Worm (Caenorhabditis elegans): Measurements from ENCODE around the gene ZK1058.3.
A peak's percentile ranks its signal among the peaks of the same experiment; 100 is the strongest.

ZK1058.3 gene

DNA sequence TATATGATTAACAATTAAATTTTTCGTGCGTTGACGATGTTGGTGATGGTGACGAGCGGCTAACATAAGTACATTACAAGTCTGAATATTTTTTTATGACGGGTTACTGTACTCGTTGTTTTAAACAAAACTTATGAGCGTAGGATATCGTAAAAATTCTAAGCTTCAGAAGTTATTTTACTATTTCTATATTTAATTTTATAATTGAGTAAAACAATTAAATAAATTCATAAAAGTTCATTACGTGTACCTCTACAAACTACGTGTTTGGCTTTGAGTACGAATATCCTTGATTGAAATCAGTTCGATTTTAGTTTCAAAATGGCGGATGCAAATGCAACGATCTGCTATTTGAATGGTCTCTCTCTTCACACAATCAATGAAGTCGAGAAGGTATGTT is 9.5 kb downstream of the ZK1058.3 start, which contains the start of gene F37A8.1:
Gene F37A8.1, plus strand, starts transcription at position 301 of the 400 bp plus-strand sequence.
- TF ChIP-seq zip-11 (GFP tag; IDR thresholded peaks at IDR 0.05), result no peak
- no peak for TF ChIP-seq hif-1 (tag; optimal IDR thresholded peaks at IDR 0.05)
- TF ChIP-seq T20F7.1 (GFP tag; optimal IDR thresholded peaks at IDR 0.05), result no peak
- no peak for TF ChIP-seq zfp-3 (GFP tag; conservative IDR thresholded peaks at IDR 0.05)
- no peak for TF ChIP-seq nhr-76 (tag; optimal IDR thresholded peaks at IDR 0.05)
- TF ChIP-seq gei-8 (GFP tag; optimal IDR thresholded peaks at IDR 0.05), result no peak
- TF ChIP-seq Y5F2A.4 (GFP tag; optimal IDR thresholded peaks at IDR 0.05), result no peak
- TF ChIP-seq T26A8.4 (GFP tag; IDR thresholded peaks at IDR 0.05), result no peak
- no peak for TF ChIP-seq cey-2 (tag; optimal IDR thresholded peaks at IDR 0.05; ENCODE audit: borderline replicate concordance, insufficient read depth)
- TF ChIP-seq D1046.2 (GFP tag; IDR thresholded peaks at IDR 0.05), result no peak

DNA sequence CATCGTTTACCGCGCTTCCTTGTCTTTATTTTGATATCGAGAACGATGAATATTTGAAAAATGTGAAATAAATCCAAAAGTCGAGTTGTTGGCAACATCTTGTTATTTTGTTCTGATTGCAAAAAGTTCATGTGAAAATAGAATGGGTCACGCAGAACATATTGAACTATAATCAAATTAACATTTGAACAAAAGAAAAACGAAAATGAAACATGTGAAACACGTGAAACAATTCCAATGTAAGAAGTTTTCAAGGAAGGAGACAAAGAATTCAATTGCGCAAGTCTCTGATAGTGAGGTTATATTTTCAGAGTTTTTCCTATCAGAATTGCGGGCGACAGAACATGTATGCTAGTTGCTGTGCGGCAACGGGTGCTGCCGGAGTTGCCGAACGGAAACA is 12.8 kb downstream of the ZK1058.3 start, which contains the start of gene F37A8.2:
Gene F37A8.2, minus strand, starts transcription at position 101 of the 400 bp plus-strand sequence.
- no peak for TF ChIP-seq unc-39 (tag; optimal IDR thresholded peaks at IDR 0.05)
- no peak for TF ChIP-seq nhr-237 (tag; optimal IDR thresholded peaks at IDR 0.05)
- TF ChIP-seq ztf-11 (tag; optimal IDR thresholded peaks at IDR 0.05), result no peak
- no peak for TF ChIP-seq zfp-2 (tag; optimal IDR thresholded peaks at IDR 0.05)
- TF ChIP-seq nhr-111 (GFP tag; optimal IDR thresholded peaks at IDR 0.05), result no peak
- TF ChIP-seq hif-1 (tag; optimal IDR thresholded peaks at IDR 0.05), result no peak
- TF ChIP-seq pqm-1 (tag; optimal IDR thresholded peaks at IDR 0.05), result no peak

DNA sequence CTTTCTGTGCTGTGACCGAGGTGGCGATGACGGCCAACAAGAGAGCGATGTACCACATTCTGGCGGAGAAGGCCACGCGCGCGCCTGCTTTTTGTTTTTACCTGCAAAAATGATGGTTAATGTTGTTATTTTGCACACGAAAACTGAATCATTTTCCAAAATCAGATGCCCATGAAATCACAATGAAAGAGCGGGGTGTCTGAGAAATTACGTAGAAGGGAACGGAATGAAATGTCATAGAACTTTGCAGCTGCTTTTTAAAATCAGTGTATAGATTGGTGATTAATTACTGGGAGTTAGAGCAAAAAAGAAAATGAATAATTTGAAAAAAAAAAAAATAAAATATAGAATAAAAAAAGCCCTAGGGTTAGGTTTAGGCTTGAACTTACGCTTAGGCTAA is 17.1 kb downstream of the ZK1058.3 start, which contains the start of gene npl-10:
Gene npl-10, minus strand, starts transcription at position 101 of the 400 bp plus-strand sequence.
- no peak for TF ChIP-seq mxl-2 (GFP tag; conservative IDR thresholded peaks at IDR 0.05)
- no peak for TF ChIP-seq snpc-1.2 (GFP tag; IDR thresholded peaks at IDR 0.05)
- TF ChIP-seq Y48G9A.11 (GFP tag; IDR thresholded peaks at IDR 0.05), result no peak
- TF ChIP-seq T26A8.4 (GFP tag; IDR thresholded peaks at IDR 0.05), result no peak
- TF ChIP-seq fkh-10 (GFP tag; optimal IDR thresholded peaks at IDR 0.05), result no peak
- no peak for TF ChIP-seq mep-1 (tag; optimal IDR thresholded peaks at IDR 0.05)
- TF ChIP-seq ceh-62 (tag; optimal IDR thresholded peaks at IDR 0.05), result no peak
- TF ChIP-seq zip-11 (GFP tag; IDR thresholded peaks at IDR 0.05), result no peak
- no peak for TF ChIP-seq F10B5.3 (tag; optimal IDR thresholded peaks at IDR 0.05)
- TF ChIP-seq dmd-8 (GFP tag; IDR thresholded peaks at IDR 0.05), result no peak
- no peak for TF ChIP-seq nhr-42 (GFP tag; IDR thresholded peaks at IDR 0.05)
- TF ChIP-seq nhr-10 (tag; optimal IDR thresholded peaks at IDR 0.05), result no peak
- no peak for TF ChIP-seq daf-19 (GFP tag; conservative IDR thresholded peaks at IDR 0.05)
- TF ChIP-seq snpc-4 (tag; optimal IDR thresholded peaks at IDR 0.05), result no peak
- no peak for TF ChIP-seq unc-62 (GFP tag; optimal IDR thresholded peaks at IDR 0.05 in 1 of 2)
- TF ChIP-seq unc-62 (tag; optimal IDR thresholded peaks at IDR 0.05), result no peak
- TF ChIP-seq mdt-29 (GFP tag; IDR thresholded peaks at IDR 0.05), result no peak
- TF ChIP-seq ceh-32 (tag; optimal IDR thresholded peaks at IDR 0.05; ENCODE audit: poor library complexity), result no peak
- TF ChIP-seq set-16 (GFP tag; IDR thresholded peaks at IDR 0.05), result no peak
- TF ChIP-seq hlh-11 (tag; optimal IDR thresholded peaks at IDR 0.05), result no peak

DNA sequence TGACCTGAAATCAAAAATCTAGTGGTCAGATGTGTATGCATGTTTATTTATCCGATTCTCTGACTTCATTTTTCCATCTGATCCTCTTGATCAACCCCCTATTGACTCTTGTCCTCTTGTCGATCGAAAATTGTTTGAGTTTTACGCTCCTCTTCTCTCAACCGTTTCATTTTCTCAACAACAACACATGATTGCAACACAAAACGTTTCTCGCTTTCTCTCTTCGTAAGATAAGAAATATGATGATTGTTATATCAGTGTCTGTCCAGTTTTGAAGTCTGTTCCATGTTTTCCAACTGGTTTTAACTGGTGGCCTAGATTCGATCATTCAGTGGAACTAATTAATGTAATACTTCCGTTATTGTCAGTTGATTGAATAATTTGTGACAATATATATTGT is 33.4 kb downstream of the ZK1058.3 start:
- no peak for TF ChIP-seq ama-1 (optimal IDR thresholded peaks at IDR 0.05)
- TF ChIP-seq nhr-77 (tag; optimal IDR thresholded peaks at IDR 0.05), result peak; percentile 77
- peak; percentile 46 for TF ChIP-seq aha-1 (tag)
- peak; percentile 9 for TF ChIP-seq dve-1 (tag; optimal IDR thresholded peaks at IDR 0.05; ENCODE audit: insufficient read depth)
- TF ChIP-seq ZK337.2 (GFP tag; IDR thresholded peaks at IDR 0.05), result no peak
- peak in 1 of 2 experiments; percentile 32 for TF ChIP-seq lsy-2 (tag; optimal IDR thresholded peaks at IDR 0.05)
- TF ChIP-seq nhr-48 (tag; optimal IDR thresholded peaks at IDR 0.05), result no peak
- TF ChIP-seq pqm-1 (tag; optimal IDR thresholded peaks at IDR 0.05), result peak; percentile 62
- peak in 1 of 2 experiments; percentile 51 for TF ChIP-seq daf-16 (GFP tag; optimal IDR thresholded peaks at IDR 0.05)
- TF ChIP-seq daf-16 (tag; optimal IDR thresholded peaks at IDR 0.05), result peak; percentile 59
- peak; percentile 88 for TF ChIP-seq nhr-28 (tag; optimal IDR thresholded peaks at IDR 0.05)
- TF ChIP-seq unc-130 (GFP tag; optimal IDR thresholded peaks at IDR 0.05), result no peak
- peak in 1 of 2 experiments; percentile 75 for TF ChIP-seq mdl-1 (tag; optimal IDR thresholded peaks at IDR 0.05)
- peak in 1 of 2 experiments; percentile 90 for TF ChIP-seq unc-62 (GFP tag; optimal IDR thresholded peaks at IDR 0.05 in 1 of 2)
- no peak for TF ChIP-seq unc-62 (tag; optimal IDR thresholded peaks at IDR 0.05)
- TF ChIP-seq hlh-30 (tag; optimal IDR thresholded peaks at IDR 0.05; ENCODE audit: insufficient read depth), result peak; percentile 81

Data from whole organism, L4 larva.